Worm (Caenorhabditis elegans): ENCODE data around the gene K05F6.12.

DNA sequence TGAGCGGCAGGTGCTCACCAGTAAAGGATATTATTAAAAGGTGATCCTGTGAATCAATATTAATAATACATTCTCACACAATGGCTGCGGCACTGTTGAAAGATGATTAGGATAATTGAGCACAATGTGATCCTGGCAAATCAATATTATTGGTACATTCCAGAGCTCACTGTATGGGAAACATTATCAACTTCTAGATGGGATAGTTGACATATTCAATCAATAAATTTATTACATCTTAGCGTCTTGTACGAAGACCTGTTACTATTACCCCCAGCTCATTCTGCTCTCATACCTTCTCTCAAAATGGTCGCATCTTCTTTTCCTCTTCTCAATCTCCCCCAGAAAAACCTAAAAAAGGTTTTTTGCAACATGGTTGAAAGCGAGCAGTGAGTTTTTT, 22.5 kb downstream of the K05F6.12 start, which contains the start of gene fbxb-49:
- TF ChIP-seq flt-1 (GFP tag; IDR thresholded peaks at IDR 0.05) (no peak), med-1 (GFP tag; optimal IDR thresholded peaks at IDR 0.05; ENCODE audit: insufficient read depth) (no peak), cog-1 (tag; optimal IDR thresholded peaks at IDR 0.05) (no peak), tab-1 (GFP tag; IDR thresholded peaks at IDR 0.05) (no peak), T22C8.4 (GFP tag; IDR thresholded peaks at IDR 0.05) (no peak)
